Fruit fly (Drosophila melanogaster): ENCODE results near the gene CG10098.

Gene CG10098

DNA sequence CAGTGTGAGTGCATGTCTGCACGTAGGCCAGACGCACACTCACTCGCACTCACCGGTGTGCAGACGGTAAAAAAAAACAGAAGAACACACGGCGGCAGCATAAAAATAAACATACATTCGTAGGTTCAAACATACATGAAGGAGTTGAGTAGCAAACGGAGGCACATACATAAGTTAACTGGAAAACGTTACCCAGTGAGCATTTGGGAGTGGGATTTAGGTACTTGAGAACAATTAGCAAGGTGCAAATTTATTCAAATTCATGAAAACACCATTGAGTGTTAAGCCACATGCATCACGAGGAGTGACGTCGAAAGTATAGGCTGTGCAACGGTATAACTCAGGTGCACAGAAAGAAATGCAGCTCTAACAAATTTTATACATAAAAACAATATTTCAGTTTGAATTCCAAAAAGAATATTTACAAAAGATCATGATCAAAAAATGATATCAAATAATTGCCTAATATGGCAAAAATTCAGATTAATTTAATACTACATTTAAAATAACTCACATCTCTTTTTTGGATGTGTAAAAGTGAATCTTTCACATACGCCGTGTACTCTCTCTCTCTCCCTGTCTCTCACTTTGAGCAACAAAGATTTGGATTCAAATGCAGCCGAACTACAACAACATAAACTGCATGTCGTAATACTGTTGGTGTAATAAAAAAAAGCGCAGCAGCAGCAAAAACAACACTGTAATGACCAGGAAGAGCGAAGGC, 15.6 kb upstream of the CG10098 start (continued):
- TF ChIP-seq CG13287 (GFP tag; IDR thresholded peaks at IDR 0.05; ENCODE audit: partially characterized antibody), result no peak
- no peak for TF ChIP-seq B-H1 (GFP tag; IDR thresholded peaks at IDR 0.05)
- no peak for TF ChIP-seq otp (GFP tag; IDR thresholded peaks at IDR 0.05)
- peak in 1 of 2 experiments; percentile 96 for TF ChIP-seq Eip74EF (GFP tag; optimal IDR thresholded peaks at IDR 0.05)
- peak; percentile 87 for TF ChIP-seq ind (GFP tag; optimal IDR thresholded peaks at IDR 0.05)
- peak; percentile 46 for TF ChIP-seq Hand (GFP tag; optimal IDR thresholded peaks at IDR 0.05)
- TF ChIP-seq caup (GFP tag; optimal IDR thresholded peaks at IDR 0.05; ENCODE audit: severe bottlenecking), result peak; percentile 63
- peak; percentile 63 for TF ChIP-seq Fer2 (tag; optimal IDR thresholded peaks at IDR 0.05)
- no peak for TF ChIP-seq Sin3A (optimal IDR thresholded peaks at IDR 0.05)
- TF ChIP-seq klu (GFP tag; IDR thresholded peaks at IDR 0.05), result no peak
- TF ChIP-seq HmgZ (tag; optimal IDR thresholded peaks at IDR 0.05), result peak; percentile 84
- no peak for TF ChIP-seq knrl (GFP tag; IDR thresholded peaks at IDR 0.05; ENCODE audit: partially characterized antibody)
- TF ChIP-seq CG8924 (tag; optimal IDR thresholded peaks at IDR 0.05), result peak; percentile 98
- no peak for TF ChIP-seq abd-A (tag; optimal IDR thresholded peaks at IDR 0.05)
- TF ChIP-seq CG4328 (GFP tag; optimal IDR thresholded peaks at IDR 0.05), result peak; percentile 88
- no peak for TF ChIP-seq pan (optimal IDR thresholded peaks at IDR 0.05)
- no peak for TF ChIP-seq pan (GFP tag; optimal IDR thresholded peaks at IDR 0.05 in 1 of 2, IDR thresholded peaks at IDR 0.05 in 1 of 2)
- TF ChIP-seq HLH4C (GFP tag; IDR thresholded peaks at IDR 0.05; ENCODE audit: partially characterized antibody), result no peak
- no peak for TF ChIP-seq Rx (GFP tag; IDR thresholded peaks at IDR 0.05)
- TF ChIP-seq gro (GFP tag; optimal IDR thresholded peaks at IDR 0.05), result no peak
- TF ChIP-seq lab (GFP tag; optimal IDR thresholded peaks at IDR 0.05), result peak; percentile 85
- TF ChIP-seq Hr39 (optimal IDR thresholded peaks at IDR 0.05), result no peak
- no peak for TF ChIP-seq ara (GFP tag; IDR thresholded peaks at IDR 0.05)
- TF ChIP-seq CG7987 (GFP tag; optimal IDR thresholded peaks at IDR 0.05), result no peak
- peak; percentile 88 for TF ChIP-seq en (GFP tag; optimal IDR thresholded peaks at IDR 0.05)
- TF ChIP-seq inv (GFP tag; IDR thresholded peaks at IDR 0.05; ENCODE audit: partially characterized antibody), result no peak
- no peak for TF ChIP-seq Mrtf (GFP tag; IDR thresholded peaks at IDR 0.05)
- TF ChIP-seq lbe (GFP tag; optimal IDR thresholded peaks at IDR 0.05), result peak; percentile 90
- TF ChIP-seq zf30C (GFP tag; optimal IDR thresholded peaks at IDR 0.05), result peak; percentile 98
- TF ChIP-seq Meics (GFP tag; optimal IDR thresholded peaks at IDR 0.05), result peak; percentile 75
- TF ChIP-seq bsh (GFP tag; optimal IDR thresholded peaks at IDR 0.05), result peak; percentile 90 to 99
- peak; percentile 81 for TF ChIP-seq psq (GFP tag; optimal IDR thresholded peaks at IDR 0.05)
- TF ChIP-seq CG8281 (tag; optimal IDR thresholded peaks at IDR 0.05), result peak; percentile 84
- TF ChIP-seq ranshi (GFP tag; IDR thresholded peaks at IDR 0.05), result no peak
- peak; percentile 95 for TF ChIP-seq NC2β (GFP tag; optimal IDR thresholded peaks at IDR 0.05)
- TF ChIP-seq CG31388 (GFP tag; optimal IDR thresholded peaks at IDR 0.05), result peak; percentile 88
- peak in 1 of 3 experiments; percentile 96 for TF ChIP-seq Stat92E (GFP tag; optimal IDR thresholded peaks at IDR 0.05)
- TF ChIP-seq trh (GFP tag; optimal IDR thresholded peaks at IDR 0.05), result peak; percentile 89
- peak; percentile 72 for TF ChIP-seq Dek (tag; optimal IDR thresholded peaks at IDR 0.05)
- TF ChIP-seq Oaz (GFP tag; IDR thresholded peaks at IDR 0.05), result no peak
- TF ChIP-seq nom (GFP tag; optimal IDR thresholded peaks at IDR 0.05), result peak; percentile 62
- TF ChIP-seq aop (GFP tag; IDR thresholded peaks at IDR 0.05), result no peak
- TF ChIP-seq grau (tag; optimal IDR thresholded peaks at IDR 0.05), result peak; percentile 94
- TF ChIP-seq CG12659 (GFP tag; optimal IDR thresholded peaks at IDR 0.05), result peak; percentile 93
- peak; percentile 44 for TF ChIP-seq Dip3 (GFP tag; optimal IDR thresholded peaks at IDR 0.05)
- TF ChIP-seq TFAM (GFP tag; optimal IDR thresholded peaks at IDR 0.05), result peak; percentile 89
- no peak for TF ChIP-seq CG9215 (GFP tag; IDR thresholded peaks at IDR 0.05)
- peak; percentile 91 for TF ChIP-seq Med (GFP tag)
- peak; percentile 77 for TF ChIP-seq shn (GFP tag; optimal IDR thresholded peaks at IDR 0.05)
